Fruit fly (Drosophila melanogaster) whole organism, prepupa: ENCODE results near the gene opa.

ENCODE experiments used
- Blimp-1 ChIP-seq: fragments of 200-800 bp; sonication (Bioruptor generic); optimal IDR thresholded peaks from 3 replicates; lab custom pipeline; 2017; ENCODE audit warnings: missing biosample characterization, missing genetic modification characterization, mild to moderate bottlenecking, moderate library complexity, missing genetic modification reagents
- CG10631 ChIP-seq: fragments of 200-800 bp; sonication (Bioruptor generic); optimal IDR thresholded peaks from 2 replicates; lab custom pipeline; 2016; ENCODE audit warnings: missing biosample characterization, missing genetic modification characterization
- CG10669 ChIP-seq: fragments of 200-800 bp; sonication (Bioruptor generic); optimal IDR thresholded peaks from 3 replicates; lab custom pipeline; 2018; ENCODE audit warnings: missing biosample characterization, mild to moderate bottlenecking, missing genetic modification characterization, moderate library complexity
- CG11294 ChIP-seq: fragments of 200-800 bp; sonication (Bioruptor generic); IDR thresholded peaks from 2 replicates; pipeline ENCODE4 v1.3.6; 2022; ENCODE audit warnings: missing biosample characterization, missing genetic modification characterization
- CG15336 ChIP-seq: fragments of 200-800 bp; sonication (Bioruptor generic); IDR thresholded peaks from 2 replicates; pipeline ENCODE4 v1.3.6; 2022; ENCODE audit warnings: missing biosample characterization, missing genetic modification characterization
- CG3032 ChIP-seq: fragments of 200-800 bp; optimal IDR thresholded peaks from 2 replicates; lab custom pipeline; 2019; ENCODE audit warnings: missing biosample characterization, mild to moderate bottlenecking, missing genetic modification characterization, moderate library complexity
- CG31627 ChIP-seq: fragments of 200-800 bp; sonication (Bioruptor generic); optimal IDR thresholded peaks from 3 replicates; lab custom pipeline; 2016; ENCODE audit warnings: missing biosample characterization, missing genetic modification characterization
- CG32006 ChIP-seq: fragments of 200-800 bp; sonication (Bioruptor generic); optimal IDR thresholded peaks from 3 replicates; lab custom pipeline; 2017; ENCODE audit warnings: missing biosample characterization, mild to moderate bottlenecking, missing genetic modification characterization
- CG34406 ChIP-seq: fragments of 200-800 bp; sonication (Bioruptor generic); optimal IDR thresholded peaks from 3 replicates; lab custom pipeline; 2016; ENCODE audit warnings: missing biosample characterization, missing genetic modification characterization
- CG4318 ChIP-seq: fragments of 200-800 bp; sonication (Bioruptor generic); optimal IDR thresholded peaks from 3 replicates; lab custom pipeline; 2017; ENCODE audit warnings: missing biosample characterization, mild to moderate bottlenecking, missing genetic modification characterization
- CG6276 ChIP-seq: fragments of 200-800 bp; sonication (Bioruptor generic); optimal IDR thresholded peaks from 2 replicates; lab custom pipeline; 2017; ENCODE audit warnings: missing biosample characterization, mild to moderate bottlenecking, missing genetic modification characterization
- CG6792 ChIP-seq: fragments of 200-800 bp; sonication (Bioruptor generic); optimal IDR thresholded peaks from 3 replicates; lab custom pipeline; 2016; ENCODE audit warnings: missing biosample characterization, missing genetic modification characterization
- CG6808 ChIP-seq: fragments of 200-800 bp; sonication (Bioruptor generic); optimal IDR thresholded peaks from 3 replicates; lab custom pipeline; 2017; ENCODE audit warnings: missing biosample characterization, missing genetic modification characterization, mild to moderate bottlenecking, moderate library complexity, missing genetic modification reagents
- CG6854 ChIP-seq: fragments of 200-800 bp; sonication (Bioruptor generic); optimal IDR thresholded peaks from 2 replicates; lab custom pipeline; 2017; ENCODE audit warnings: missing biosample characterization, mild to moderate bottlenecking, missing genetic modification characterization
- CG7368 ChIP-seq: fragments of 200-800 bp; sonication (Bioruptor generic); optimal IDR thresholded peaks from 3 replicates; lab custom pipeline; 2016; ENCODE audit warnings: missing biosample characterization, missing genetic modification characterization
- CG8119 ChIP-seq: fragments of 200-800 bp; sonication (Bioruptor generic); IDR thresholded peaks from 3 replicates; pipeline ENCODE4 v1.3.6; 2022; ENCODE audit warnings: missing biosample characterization, missing genetic modification characterization
- CG8319 ChIP-seq: fragments of 200-800 bp; sonication (Bioruptor generic); optimal IDR thresholded peaks from 3 replicates; lab custom pipeline; 2016; ENCODE audit warnings: missing biosample characterization, missing genetic modification characterization
- CG8632 ChIP-seq: fragments of 200-800 bp; sonication (Bioruptor generic); optimal IDR thresholded peaks from 3 replicates; lab custom pipeline; 2016; ENCODE audit warnings: missing biosample characterization, missing genetic modification characterization
- Eip78C ChIP-seq: fragments of 200-800 bp; sonication (Bioruptor generic); peaks from one replicate; lab custom pipeline; 2016; ENCODE audit warnings: missing biosample characterization, missing genetic modification characterization
- Ets21C ChIP-seq: fragments of 200-800 bp; sonication (Bioruptor generic); optimal IDR thresholded peaks from 3 replicates; lab custom pipeline; 2016; ENCODE audit warnings: missing biosample characterization, missing genetic modification characterization
- Ets96B ChIP-seq: fragments of 200-800 bp; optimal IDR thresholded peaks from 2 replicates; lab custom pipeline; 2019; ENCODE audit warnings: missing biosample characterization, mild to moderate bottlenecking, missing genetic modification characterization, moderate library complexity
- Gug ChIP-seq: fragments of 200-800 bp; sonication (Bioruptor generic); IDR thresholded peaks from 2 replicates; pipeline ENCODE4 v1.3.6; 2022; ENCODE audit warnings: missing biosample characterization, missing genetic modification characterization
- Hr38 ChIP-seq: sonication (Bioruptor generic); optimal IDR thresholded peaks from 2 replicates; lab custom pipeline; 2016; ENCODE audit warnings: missing biosample characterization, missing genetic modification characterization
- Hr39 ChIP-seq: fragments of 200-800 bp; sonication (Bioruptor generic); optimal IDR thresholded peaks from 2 replicates; lab custom pipeline; 2016; ENCODE audit warnings: missing biosample characterization, missing genetic modification characterization
- Hr4 ChIP-seq: fragments of 200-800 bp; sonication (Bioruptor generic); optimal IDR thresholded peaks from 3 replicates; lab custom pipeline; 2016; ENCODE audit warnings: missing biosample characterization, missing genetic modification characterization
- Lpt ChIP-seq: fragments of 200-800 bp; sonication (Bioruptor generic); optimal IDR thresholded peaks from 3 replicates; lab custom pipeline; 2016; ENCODE audit warnings: missing biosample characterization, missing genetic modification characterization
- OdsH ChIP-seq: fragments of 200-800 bp; sonication (Bioruptor generic); optimal IDR thresholded peaks from 3 replicates; lab custom pipeline; 2016; ENCODE audit warnings: missing biosample characterization, missing genetic modification characterization
- Smox ChIP-seq: fragments of 200-800 bp; sonication (Bioruptor generic); optimal IDR thresholded peaks from 3 replicates; lab custom pipeline; 2016; ENCODE audit warnings: missing biosample characterization, missing genetic modification characterization
- Sox102F ChIP-seq: fragments of 200-800 bp; sonication (Bioruptor generic); optimal IDR thresholded peaks from 2 replicates; lab custom pipeline; 2016; ENCODE audit warnings: missing biosample characterization, mild to moderate bottlenecking, missing genetic modification characterization
- Sox15 ChIP-seq: fragments of 200-800 bp; sonication (Bioruptor generic); optimal IDR thresholded peaks from 3 replicates; lab custom pipeline; 2016; ENCODE audit warnings: missing biosample characterization, missing genetic modification characterization
- achi ChIP-seq: fragments of 200-800 bp; sonication (Bioruptor generic); optimal IDR thresholded peaks from 3 replicates; lab custom pipeline; 2016; ENCODE audit warnings: missing biosample characterization, missing genetic modification characterization
- acj6 ChIP-seq: fragments of 200-800 bp; sonication (Bioruptor generic); optimal IDR thresholded peaks from 3 replicates; lab custom pipeline; 2016; ENCODE audit warnings: missing biosample characterization, missing genetic modification characterization
- cyc ChIP-seq: fragments of 200-800 bp; sonication (Bioruptor generic); optimal IDR thresholded peaks from 3 replicates; lab custom pipeline; 2016; ENCODE audit warnings: missing biosample characterization, missing genetic modification characterization
- dsx ChIP-seq: fragments of 200-800 bp; optimal IDR thresholded peaks from 3 replicates; lab custom pipeline; 2019; ENCODE audit warnings: missing biosample characterization, mild to moderate bottlenecking, missing genetic modification characterization, moderate library complexity; ENCODE audit not compliant: poor library complexity, severe bottlenecking
- eg ChIP-seq: fragments of 200-800 bp; sonication (Bioruptor generic); IDR thresholded peaks from 3 replicates; pipeline ENCODE4 v1.3.6; 2022; ENCODE audit warnings: missing biosample characterization, missing genetic modification characterization
- esn ChIP-seq: fragments of 200-800 bp; sonication (Bioruptor generic); optimal IDR thresholded peaks from 2 replicates; lab custom pipeline; 2016; ENCODE audit warnings: missing biosample characterization, mild to moderate bottlenecking, missing genetic modification characterization, moderate library complexity
- fd59A ChIP-seq: fragments of 200-800 bp; sonication (Bioruptor generic); optimal IDR thresholded peaks from 2 replicates; lab custom pipeline; 2017; ENCODE audit warnings: missing biosample characterization, mild to moderate bottlenecking, missing genetic modification characterization, missing genetic modification reagents
- fkh ChIP-seq: fragments of 200-800 bp; sonication (Bioruptor generic); optimal IDR thresholded peaks from 3 replicates; lab custom pipeline; 2017; ENCODE audit warnings: missing biosample characterization, mild to moderate bottlenecking, missing genetic modification characterization, moderate library complexity
- lz ChIP-seq: fragments of 200-800 bp; sonication (Bioruptor generic); optimal IDR thresholded peaks from 3 replicates; lab custom pipeline; 2016; ENCODE audit warnings: missing biosample characterization, missing genetic modification characterization
- net ChIP-seq: fragments of 200-800 bp; sonication (Bioruptor generic); optimal IDR thresholded peaks from 3 replicates; lab custom pipeline; 2016; ENCODE audit warnings: missing biosample characterization, missing genetic modification characterization
- pdm3 ChIP-seq: fragments of 200-800 bp; sonication (Bioruptor generic); optimal IDR thresholded peaks from 3 replicates; lab custom pipeline; 2016; ENCODE audit warnings: missing biosample characterization, missing genetic modification characterization
- salr ChIP-seq, 2 experiments: fragments of 200-800 bp; sonication (Bioruptor generic); optimal IDR thresholded peaks; 3 replicates each; lab custom pipeline; 2016 to 2018; ENCODE audit warnings: missing biosample characterization in 2 of 2, missing genetic modification characterization in 2 of 2, mild to moderate bottlenecking in 1 of 2
- spab ChIP-seq: fragments of 200-800 bp; sonication (Bioruptor generic); optimal IDR thresholded peaks from 2 replicates; lab custom pipeline; 2017; ENCODE audit warnings: missing biosample characterization, mild to moderate bottlenecking, missing genetic modification characterization, missing genetic modification reagents
- ss ChIP-seq, 2 experiments: fragments of 200-800 bp; sonication (Bioruptor generic); optimal IDR thresholded peaks; 2 replicates in 1 of 2; 3 replicates in 1 of 2; lab custom pipeline; 2017 to 2018; ENCODE audit warnings: mild to moderate bottlenecking in 2 of 2, missing biosample characterization in 2 of 2, missing genetic modification characterization in 2 of 2, moderate library complexity in 1 of 2
- svp ChIP-seq: fragments of 200-800 bp; sonication (Bioruptor generic); peaks from one replicate; lab custom pipeline; 2016; ENCODE audit warnings: missing biosample characterization, missing genetic modification characterization
- topi ChIP-seq: fragments of 200-800 bp; sonication (Bioruptor generic); optimal IDR thresholded peaks from 3 replicates; lab custom pipeline; 2016; ENCODE audit warnings: missing biosample characterization, missing genetic modification characterization
- vri ChIP-seq: fragments of 200-800 bp; sonication (Bioruptor generic); optimal IDR thresholded peaks from 3 replicates; lab custom pipeline; 2016; ENCODE audit warnings: missing biosample characterization, mild to moderate bottlenecking, missing genetic modification characterization

opa gene

DNA sequence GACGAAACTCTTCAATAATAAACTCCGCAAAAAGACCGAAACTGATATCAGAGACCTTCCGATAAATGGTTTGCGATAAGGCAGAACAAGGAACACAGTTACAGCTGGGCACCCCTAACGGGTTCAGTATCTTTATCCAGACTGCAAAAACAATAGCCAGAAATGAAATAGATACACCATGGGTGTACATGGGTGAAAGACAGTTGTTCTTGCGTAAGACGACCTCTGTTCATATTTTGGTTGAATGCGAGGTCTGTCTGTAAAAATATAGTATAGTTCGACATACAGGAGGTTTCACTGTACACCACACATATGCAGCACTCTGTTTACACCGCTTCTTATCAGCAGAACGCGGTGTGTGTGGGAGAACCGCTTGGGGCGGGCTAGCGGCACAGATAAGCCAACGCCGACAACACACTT is 59.5 kb downstream of the opa start (continued):
- TF ChIP-seq Hr4 = peak; percentile 60
- TF ChIP-seq fd59A (GFP tag; lab: Kevin White, UChicago) = peak; percentile 34
- TF ChIP-seq salr (GFP tag; optimal IDR thresholded peaks at IDR 0.05; lab: Kevin White, UChicago) = peak in 1 of 2 experiments; percentile 52
- peak; percentile 75 for TF ChIP-seq acj6 (GFP tag; lab: Kevin White, UChicago)
- TF ChIP-seq CG11294 (GFP tag; lab: Robert Waterston, UW) = peak; percentile 30; the same call in 1 of the 2 replicates
- TF ChIP-seq Eip78C = peak; percentile 91
- peak; percentile 74 for TF ChIP-seq Ets21C (GFP tag; lab: Kevin White, UChicago)
- peak; percentile 94 for TF ChIP-seq fkh (GFP tag; lab: Kevin White, UChicago)
- peak; percentile 5 for TF ChIP-seq spab (GFP tag; lab: Kevin White, UChicago)
- TF ChIP-seq CG8319 = peak; percentile 62
- TF ChIP-seq CG34406 (GFP tag; lab: Kevin White, UChicago) = peak; percentile 71
- peak; percentile 60 for TF ChIP-seq CG10631 (GFP tag; lab: Kevin White, UChicago)
- peak; percentile 66 for TF ChIP-seq net (GFP tag; lab: Kevin White, UChicago)
- TF ChIP-seq lz (GFP tag; lab: Kevin White, UChicago) = peak; percentile 85
- TF ChIP-seq Sox15 (GFP tag; lab: Kevin White, UChicago) = peak; percentile 61
- no peak for TF ChIP-seq Hr38 (GFP tag; lab: Kevin White, UChicago)
- TF ChIP-seq CG6854 = peak; percentile 62
- peak; percentile 47 for TF ChIP-seq Blimp-1 (GFP tag; lab: Kevin White, UChicago)
- peak; percentile 56 for TF ChIP-seq CG3032 (tag; lab: Kevin White, UChicago)
- peak; percentile 26 for TF ChIP-seq Lpt (GFP tag; lab: Kevin White, UChicago)
- peak; percentile 65 for TF ChIP-seq CG8632
- TF ChIP-seq CG4318 = peak; percentile 42
- TF ChIP-seq CG15336 (GFP tag; lab: Robert Waterston, UW) = peak; percentile 51
- peak; percentile 75 for TF ChIP-seq topi (GFP tag; lab: Kevin White, UChicago)
- no peak for TF ChIP-seq CG8119 (GFP tag; lab: Robert Waterston, UW)
- peak; percentile 60 for TF ChIP-seq achi (GFP tag; lab: Kevin White, UChicago)
- TF ChIP-seq Sox102F (GFP tag; lab: Kevin White, UChicago) = peak; percentile 84
- peak; percentile 78 for TF ChIP-seq OdsH (GFP tag; lab: Kevin White, UChicago)
- TF ChIP-seq CG6276 (GFP tag; lab: Kevin White, UChicago) = no peak
- TF ChIP-seq CG7368 = peak; percentile 61
- peak; percentile 85 for TF ChIP-seq Hr39 (GFP tag; lab: Kevin White, UChicago)
- peak; percentile 72 for TF ChIP-seq CG10669 (GFP tag; lab: Kevin White, UChicago)
- peak; percentile 78 for TF ChIP-seq pdm3 (GFP tag; lab: Kevin White, UChicago)
- TF ChIP-seq, all 60 proteins: peak for 57

DNA sequence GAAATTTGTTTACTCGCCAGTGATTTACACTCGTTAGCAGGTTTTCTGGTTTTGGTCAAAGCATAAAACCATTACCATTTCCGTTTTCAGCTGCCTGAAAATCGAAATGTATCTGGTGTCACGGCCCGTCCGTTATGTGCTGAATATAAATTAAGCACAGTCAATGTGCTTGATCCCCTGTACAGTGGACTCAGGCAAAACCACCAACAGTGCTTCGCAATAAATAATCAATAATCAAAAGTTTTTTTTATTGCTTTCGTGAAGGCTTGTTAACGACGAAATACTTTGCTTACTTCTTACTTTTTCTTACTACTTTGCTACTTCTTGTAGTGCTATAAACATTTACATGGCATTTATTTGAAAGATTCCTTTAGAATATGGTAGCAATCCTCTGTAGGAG is 60.6 kb downstream of the opa start:
- TF ChIP-seq CG11294 (GFP tag; lab: Robert Waterston, UW) = 0 out of 2 replicates have a peak, but pooled peaks have one; percentile 17
- no peak for TF ChIP-seq salr (GFP tag; optimal IDR thresholded peaks at IDR 0.05; lab: Kevin White, UChicago)
- peak; percentile 30; the same call in 1 of the 2 replicates for TF ChIP-seq CG15336 (GFP tag; lab: Robert Waterston, UW)
- TF ChIP-seq dsx (GFP tag; lab: Kevin White, UChicago) = no peak
- TF ChIP-seq CG31627 (GFP tag; lab: Kevin White, UChicago) = peak; percentile 15
- no peak for TF ChIP-seq Smox
- no peak for TF ChIP-seq Sox15 (GFP tag; lab: Kevin White, UChicago)
- TF ChIP-seq OdsH (GFP tag; lab: Kevin White, UChicago) = peak; percentile 16
- TF ChIP-seq CG4318 = no peak
- no peak for TF ChIP-seq vri (GFP tag; lab: Kevin White, UChicago)
- TF ChIP-seq CG6808 (GFP tag; lab: Kevin White, UChicago) = no peak
- no peak for TF ChIP-seq Gug (GFP tag; lab: Robert Waterston, UW)
- TF ChIP-seq esn = peak; percentile 47
- no peak for TF ChIP-seq CG3032 (tag; lab: Kevin White, UChicago)
- no peak for TF ChIP-seq eg (GFP tag; lab: Robert Waterston, UW)
- no peak for TF ChIP-seq Blimp-1 (GFP tag; lab: Kevin White, UChicago)
- peak; percentile 5 for TF ChIP-seq cyc (GFP tag; lab: Kevin White, UChicago)
- TF ChIP-seq svp (GFP tag; lab: Kevin White, UChicago) = peak; percentile 87
- TF ChIP-seq CG10669 (GFP tag; lab: Kevin White, UChicago) = no peak
- TF ChIP-seq CG6276 (GFP tag; lab: Kevin White, UChicago) = no peak
- TF ChIP-seq Hr39 (GFP tag; lab: Kevin White, UChicago) = peak; percentile 37
- no peak for TF ChIP-seq ss (GFP tag; optimal IDR thresholded peaks at IDR 0.05; lab: Kevin White, UChicago)
- TF ChIP-seq achi (GFP tag; lab: Kevin White, UChicago) = peak; percentile 12
- peak; percentile 66 for TF ChIP-seq Eip78C
- no peak for TF ChIP-seq Lpt (GFP tag; lab: Kevin White, UChicago)
- TF ChIP-seq CG6854 = no peak
- TF ChIP-seq Ets21C (GFP tag; lab: Kevin White, UChicago) = no peak
- TF ChIP-seq fkh (GFP tag; lab: Kevin White, UChicago) = no peak
- TF ChIP-seq Ets96B (tag; lab: Kevin White, UChicago) = no peak
- peak; percentile 51 for TF ChIP-seq CG32006 (GFP tag; lab: Kevin White, UChicago)
- TF ChIP-seq CG6792 (GFP tag; lab: Kevin White, UChicago) = no peak
- peak; percentile 7 for TF ChIP-seq net (GFP tag; lab: Kevin White, UChicago)
